Fruit fly (Drosophila melanogaster) whole organism, embryonic: ENCODE results near the gene CG3704.

Source experiments
- CG10654 ChIP-seq: fragments of 200-800 bp; sonication (Bioruptor generic); optimal IDR thresholded peaks from 2 replicates; lab custom pipeline; 2016; ENCODE audit warnings: missing biosample characterization, missing genetic modification characterization
- CG12155 ChIP-seq: fragments of 200-800 bp; sonication (Bioruptor generic); optimal IDR thresholded peaks from 3 replicates; lab custom pipeline; 2016; ENCODE audit warnings: missing biosample characterization, missing genetic modification characterization
- CG12744 ChIP-seq: fragments of 200-800 bp; sonication (Bioruptor generic); optimal IDR thresholded peaks from 2 replicates; lab custom pipeline; 2016; ENCODE audit warnings: missing biosample characterization, missing genetic modification characterization
- CG12769 ChIP-seq: fragments of 200-800 bp; sonication (Bioruptor generic); optimal IDR thresholded peaks from 2 replicates; lab custom pipeline; 2019; ENCODE audit warnings: missing biosample characterization, mild to moderate bottlenecking, missing genetic modification characterization, moderate library complexity
- CG14014 ChIP-seq: fragments of 200-800 bp; sonication (Bioruptor generic); IDR thresholded peaks from 2 replicates; pipeline ENCODE4 v1.3.6; 2022; ENCODE audit warnings: missing biosample characterization, missing genetic modification characterization
- CG15696 ChIP-seq: fragments of 200-800 bp; sonication (Bioruptor generic); optimal IDR thresholded peaks from 2 replicates; lab custom pipeline; 2019; ENCODE audit warnings: missing biosample characterization, mild to moderate bottlenecking, missing genetic modification characterization, moderate library complexity
- CG16815 ChIP-seq: fragments of 200-800 bp; sonication (Bioruptor generic); optimal IDR thresholded peaks from 3 replicates; lab custom pipeline; 2017; ENCODE audit warnings: missing biosample characterization, mild to moderate bottlenecking, missing genetic modification characterization
- CG17385 ChIP-seq: fragments of 200-800 bp; sonication (Bioruptor generic); optimal IDR thresholded peaks from 3 replicates; lab custom pipeline; 2018; ENCODE audit warnings: missing biosample characterization, mild to moderate bottlenecking, missing genetic modification characterization
- CG2116 ChIP-seq: fragments of 200-800 bp; sonication (Bioruptor generic); optimal IDR thresholded peaks from 3 replicates; lab custom pipeline; 2018; ENCODE audit warnings: missing biosample characterization, mild to moderate bottlenecking, missing genetic modification characterization
- CG2199 ChIP-seq: fragments of 200-800 bp; sonication (Bioruptor generic); IDR thresholded peaks from 3 replicates; pipeline ENCODE4 v1.3.6; 2022; ENCODE audit warnings: missing biosample characterization, missing genetic modification characterization
- CG2678 ChIP-seq: fragments of 200-800 bp; sonication (Bioruptor generic); optimal IDR thresholded peaks from 3 replicates; lab custom pipeline; 2019; ENCODE audit warnings: missing biosample characterization, mild to moderate bottlenecking, missing genetic modification characterization, moderate library complexity
- CG3407 ChIP-seq: fragments of 200-800 bp; sonication (Bioruptor generic); optimal IDR thresholded peaks from 2 replicates; lab custom pipeline; 2018; ENCODE audit warnings: missing biosample characterization, mild to moderate bottlenecking, missing genetic modification characterization
- CG42726 ChIP-seq: fragments of 200-800 bp; sonication (Bioruptor generic); IDR thresholded peaks from 2 replicates; pipeline ENCODE4 v1.3.6; 2022; ENCODE audit warnings: missing biosample characterization, missing genetic modification characterization; ENCODE audit not compliant: partially characterized antibody
- CG4360 ChIP-seq: fragments of 200-800 bp; sonication (Bioruptor generic); IDR thresholded peaks from 2 replicates; pipeline ENCODE4 v1.3.6; 2022; ENCODE audit warnings: missing biosample characterization, missing genetic modification characterization
- CG4617 ChIP-seq: fragments of 200-800 bp; sonication (Bioruptor generic); optimal IDR thresholded peaks from 3 replicates; lab custom pipeline; 2016; ENCODE audit warnings: missing biosample characterization, missing genetic modification characterization, borderline replicate concordance
- CG5180 ChIP-seq: fragments of 200-800 bp; sonication (Bioruptor generic); optimal IDR thresholded peaks from 3 replicates; lab custom pipeline; 2017; ENCODE audit warnings: missing biosample characterization, missing genetic modification characterization, mild to moderate bottlenecking, moderate library complexity, missing genetic modification reagents
- CG6854 ChIP-seq: fragments of 200-800 bp; sonication (Bioruptor generic); optimal IDR thresholded peaks from 3 replicates; lab custom pipeline; 2017; ENCODE audit warnings: missing biosample characterization, mild to moderate bottlenecking, missing genetic modification characterization
- CG7963 ChIP-seq: fragments of 200-800 bp; sonication (Bioruptor generic); IDR thresholded peaks from 3 replicates; pipeline ENCODE4 v1.3.6; 2022; ENCODE audit warnings: missing biosample characterization, missing genetic modification characterization; ENCODE audit not compliant: partially characterized antibody
- CHES-1-like ChIP-seq: fragments of 200-800 bp; sonication (Bioruptor generic); optimal IDR thresholded peaks from 2 replicates; lab custom pipeline; 2016; ENCODE audit warnings: missing biosample characterization, missing genetic modification characterization
- E2f1 ChIP-seq: fragments of 200-800 bp; sonication (Bioruptor generic); IDR thresholded peaks from 2 replicates; pipeline ENCODE4 v1.3.6; 2022; ENCODE audit warnings: missing biosample characterization, missing genetic modification characterization
- HLH3B ChIP-seq: fragments of 200-800 bp; sonication (Bioruptor generic); IDR thresholded peaks from 2 replicates; pipeline ENCODE4 v1.3.6; 2022; ENCODE audit warnings: missing biosample characterization, missing genetic modification characterization
- HLH4C ChIP-seq: fragments of 200-800 bp; sonication (Bioruptor generic); IDR thresholded peaks from 3 replicates; pipeline ENCODE4 v1.3.6; 2022; ENCODE audit warnings: missing biosample characterization, missing genetic modification characterization; ENCODE audit not compliant: partially characterized antibody
- HLHmδ ChIP-seq: fragments of 200-800 bp; sonication (Bioruptor generic); optimal IDR thresholded peaks from 2 replicates; lab custom pipeline; 2018; ENCODE audit warnings: missing biosample characterization, mild to moderate bottlenecking, missing genetic modification characterization, moderate library complexity
- Hmx ChIP-seq: fragments of 200-800 bp; sonication (Bioruptor generic); optimal IDR thresholded peaks from 2 replicates; lab custom pipeline; 2016; ENCODE audit warnings: missing biosample characterization, missing genetic modification characterization
- Hr51 ChIP-seq, 2 experiments: fragments of 200-800 bp; sonication (Bioruptor generic); optimal IDR thresholded peaks; 2 replicates in 1 of 2; 3 replicates in 1 of 2; lab custom pipeline; 2016 to 2018; ENCODE audit warnings: missing biosample characterization in 2 of 2, missing genetic modification characterization in 2 of 2, mild to moderate bottlenecking in 1 of 2, moderate library complexity in 1 of 2
- Hr78 ChIP-seq, 2 experiments: fragments of 200-800 bp in 1 of 2; fragments of >200 bp in 1 of 2; sonication (Bioruptor generic) in 1 of 2; optimal IDR thresholded peaks; 2 replicates each; lab custom pipeline; 2017 to 2019; ENCODE audit warnings: missing biosample characterization in 2 of 2, missing genetic modification characterization in 2 of 2, mild to moderate bottlenecking in 1 of 2, moderate library complexity in 1 of 2
- MESR4 ChIP-seq: fragments of 200-800 bp; sonication (Bioruptor generic); optimal IDR thresholded peaks from 2 replicates; lab custom pipeline; 2018; ENCODE audit warnings: missing biosample characterization, mild to moderate bottlenecking, missing genetic modification characterization, moderate library complexity
- Six4 ChIP-seq: fragments of 200-800 bp; sonication (Bioruptor generic); optimal IDR thresholded peaks from 2 replicates; lab custom pipeline; 2016; ENCODE audit warnings: missing biosample characterization, missing genetic modification characterization
- TFAM ChIP-seq: fragments of 200-800 bp; sonication (Bioruptor generic); optimal IDR thresholded peaks from 2 replicates; lab custom pipeline; 2017; ENCODE audit warnings: missing biosample characterization, missing genetic modification characterization, inconsistent platforms
- ash1 ChIP-seq: fragments of 200-800 bp; sonication (Bioruptor generic); optimal IDR thresholded peaks from 2 replicates; lab custom pipeline; 2018; ENCODE audit warnings: missing biosample characterization, mild to moderate bottlenecking, missing genetic modification characterization
- az2 ChIP-seq: fragments of 200-800 bp; sonication (Bioruptor generic); optimal IDR thresholded peaks from 3 replicates; lab custom pipeline; 2016; ENCODE audit warnings: missing biosample characterization, missing genetic modification characterization
- bbx ChIP-seq: fragments of 200-800 bp; sonication (Bioruptor generic); IDR thresholded peaks from 2 replicates; pipeline ENCODE4 v1.3.6; 2022; ENCODE audit warnings: missing biosample characterization, missing genetic modification characterization; ENCODE audit not compliant: partially characterized antibody
- chinmo ChIP-seq: fragments of 200-800 bp; sonication (Bioruptor generic); IDR thresholded peaks from 4 replicates; pipeline ENCODE4 v1.3.6; 2022; ENCODE audit warnings: missing biosample characterization, missing genetic modification characterization; ENCODE audit not compliant: partially characterized antibody
- crp ChIP-seq, 2 experiments: fragments of 200-800 bp; sonication (Bioruptor generic); optimal IDR thresholded peaks; 2 replicates in 1 of 2; 3 replicates in 1 of 2; lab custom pipeline; 2017; ENCODE audit warnings: missing biosample characterization in 2 of 2, missing genetic modification characterization in 2 of 2, mild to moderate bottlenecking in 1 of 2, moderate library complexity in 1 of 2
- cwo ChIP-seq: fragments of 200-800 bp; sonication (Bioruptor generic); optimal IDR thresholded peaks from 3 replicates; lab custom pipeline; 2017; ENCODE audit warnings: missing biosample characterization, missing genetic modification characterization, mild to moderate bottlenecking, moderate library complexity, missing genetic modification reagents
- dmrt99B ChIP-seq: fragments of 200-800 bp; sonication (Bioruptor generic); optimal IDR thresholded peaks from 2 replicates; lab custom pipeline; 2018; ENCODE audit warnings: missing biosample characterization, mild to moderate bottlenecking, missing genetic modification characterization, moderate library complexity
- dysf ChIP-seq: fragments of 200-800 bp; sonication (Bioruptor generic); IDR thresholded peaks from 3 replicates; pipeline ENCODE4 v1.3.6; 2022; ENCODE audit warnings: missing biosample characterization, missing genetic modification characterization
- nom ChIP-seq: fragments of 200-800 bp; sonication (Bioruptor generic); optimal IDR thresholded peaks from 2 replicates; lab custom pipeline; 2017; ENCODE audit warnings: missing biosample characterization, missing genetic modification characterization, mild to moderate bottlenecking, moderate library complexity, missing genetic modification reagents
- pan ChIP-seq, 4 experiments: fragments of >200 bp in 3 of 4; fragments of 200-800 bp in 1 of 4; sonication (Bioruptor generic) in 1 of 4; optimal IDR thresholded peaks in 3 of 4; IDR thresholded peaks in 1 of 4; 2 replicates each; pipeline versions ENCODE4 v1.3.6 to Lab custom; 2017 to 2022; ENCODE audit warnings: missing biosample characterization in 2 of 4, missing genetic modification characterization in 2 of 4, mixed read lengths in 1 of 4
- pnt ChIP-seq: fragments of 200-800 bp; sonication (Bioruptor generic); optimal IDR thresholded peaks from 3 replicates; lab custom pipeline; 2016; ENCODE audit warnings: missing biosample characterization, missing genetic modification characterization
- pros ChIP-seq: fragments of 200-800 bp; sonication (Bioruptor generic); optimal IDR thresholded peaks from 3 replicates; lab custom pipeline; 2019; ENCODE audit warnings: missing biosample characterization, mild to moderate bottlenecking, missing genetic modification characterization, moderate library complexity
- scrt ChIP-seq: fragments of 200-800 bp; sonication (Bioruptor generic); optimal IDR thresholded peaks from 2 replicates; lab custom pipeline; 2018; ENCODE audit warnings: missing biosample characterization, mild to moderate bottlenecking, missing genetic modification characterization, moderate library complexity
- sim ChIP-seq: fragments of 200-800 bp; sonication (Bioruptor generic); IDR thresholded peaks from 2 replicates; pipeline ENCODE4 v1.3.6; 2022; ENCODE audit warnings: missing biosample characterization, missing genetic modification characterization
- sna ChIP-seq: fragments of 200-800 bp; sonication (Bioruptor generic); IDR thresholded peaks from 2 replicates; pipeline ENCODE4 v1.3.6; 2022; ENCODE audit warnings: missing biosample characterization, missing genetic modification characterization; ENCODE audit not compliant: partially characterized antibody
- sqz ChIP-seq: fragments of 200-800 bp; sonication (Bioruptor generic); optimal IDR thresholded peaks from 3 replicates; lab custom pipeline; 2018; ENCODE audit warnings: missing biosample characterization, mild to moderate bottlenecking, missing genetic modification characterization
- tup ChIP-seq: fragments of 200-800 bp; sonication (Bioruptor generic); optimal IDR thresholded peaks from 2 replicates; lab custom pipeline; 2016; ENCODE audit warnings: missing biosample characterization, mild to moderate bottlenecking, missing genetic modification characterization, moderate library complexity
- z ChIP-seq: fragments of 200-800 bp; sonication (Bioruptor generic); IDR thresholded peaks from 3 replicates; pipeline ENCODE4 v1.3.6; 2022; ENCODE audit warnings: missing biosample characterization, missing genetic modification characterization

The CG3704 gene

dm6 chrX:908763-909497 lies 31.7 kb downstream of the CG3704 start:
- TF ChIP-seq CG7963 (no peak), MESR4 (no peak), HLH3B (GFP tag; lab: Robert Waterston, UW) (no peak), E2f1 (no peak), CG2678 (tag; lab: Kevin White, UChicago) (no peak), CG15696 (tag; lab: Kevin White, UChicago) (no peak), tup (GFP tag; lab: Kevin White, UChicago) (no peak), CG2199 (GFP tag; lab: Robert Waterston, UW) (no peak), az2 (no peak), CG2116 (GFP tag; lab: Kevin White, UChicago) (no peak), ash1 (GFP tag; lab: Kevin White, UChicago) (no peak), CG12155 (GFP tag; lab: Kevin White, UChicago) (no peak), HLH4C (GFP tag; lab: Robert Waterston, UW) (no peak), CG12769 (no peak), TFAM (GFP tag; lab: Kevin White, UChicago) (no peak), Hr51 (GFP tag; optimal IDR thresholded peaks at IDR 0.05; lab: Kevin White, UChicago) (no peak), CG42726 (no peak), CG17385 (peak; percentile 60), cwo (GFP tag; lab: Kevin White, UChicago) (peak; percentile 59), CHES-1-like (GFP tag; lab: Kevin White, UChicago) (no peak), dmrt99B (no peak), CG16815 (GFP tag; lab: Kevin White, UChicago) (no peak), scrt (GFP tag; lab: Kevin White, UChicago) (peak; percentile 50), bbx (0 out of 2 replicates have a peak, but pooled peaks have one; percentile 13), CG3407 (GFP tag; lab: Kevin White, UChicago) (no peak), CG10654 (GFP tag; lab: Kevin White, UChicago) (no peak), pros (GFP tag; lab: Kevin White, UChicago) (no peak), chinmo (GFP tag; lab: Robert Waterston, UW) (no peak), pnt (GFP tag; lab: Kevin White, UChicago) (no peak), CG14014 (no peak), CG6854 (GFP tag; lab: Kevin White, UChicago) (no peak), sqz (GFP tag; lab: Kevin White, UChicago) (peak; percentile 88), CG4617 (GFP tag; lab: Kevin White, UChicago) (no peak), CG5180 (GFP tag; lab: Kevin White, UChicago) (peak; percentile 92), dysf (GFP tag; lab: Robert Waterston, UW) (no peak), Hr78 (GFP tag; optimal IDR thresholded peaks at IDR 0.05; lab: Kevin White, UChicago) (peak in 1 of 2 experiments; percentile 1), CG4360 (GFP tag; lab: Robert Waterston, UW) (peak; percentile 50; the same call in 1 of the 2 replicates), CG12744 (GFP tag; lab: Kevin White, UChicago) (no peak), Six4 (GFP tag; lab: Kevin White, UChicago) (no peak), sna (GFP tag; lab: Robert Waterston, UW) (0 out of 2 replicates have a peak, but pooled peaks have one; percentile 19), crp (GFP tag; optimal IDR thresholded peaks at IDR 0.05; lab: Kevin White, UChicago) (peak in 1 of 2 experiments; percentile 36), z (GFP tag; lab: Robert Waterston, UW) (peak; percentile 96), Hmx (GFP tag; lab: Kevin White, UChicago) (no peak), nom (GFP tag; lab: Kevin White, UChicago) (peak; percentile 3), HLHmδ (GFP tag; lab: Kevin White, UChicago) (no peak), pan (optimal IDR thresholded peaks at IDR 0.05; lab: Kevin White, UChicago) (no peak), pan (GFP tag; optimal IDR thresholded peaks at IDR 0.05 in 1 of 2, IDR thresholded peaks at IDR 0.05 in 1 of 2) (no peak), sim (GFP tag; lab: Robert Waterston, UW) (no peak)
